Worm (Caenorhabditis elegans) whole organism, young adult: Measurements from ENCODE around the gene abu-14.

Experiments
- D2030.7 ChIP-seq: fragments of 200-800 bp; sonication (Bioruptor generic); IDR thresholded peaks from 2 replicates; pipeline ENCODE4 v1.3.6; 2022; ENCODE audit warnings: missing genetic modification reagents, missing genetic modification characterization, missing compliant biosample characterization
- F23B12.7 ChIP-seq: sonication (generic microtip); optimal IDR thresholded peaks from 2 replicates; lab custom pipeline; 2017; ENCODE audit warnings: missing genetic modification characterization, mild to moderate bottlenecking, missing compliant biosample characterization, antibody characterized with exemption, moderate library complexity; ENCODE audit not compliant: insufficient read depth
- F37B4.10 ChIP-seq: fragments of 200-800 bp; sonication (Bioruptor generic); IDR thresholded peaks from 2 replicates; pipeline ENCODE4 v1.3.6; 2022; ENCODE audit warnings: missing genetic modification characterization, missing compliant biosample characterization
- F52B5.7 ChIP-seq: sonication (generic microtip); optimal IDR thresholded peaks from 2 replicates; lab custom pipeline; 2016; ENCODE audit warnings: mild to moderate bottlenecking, missing genetic modification characterization, missing compliant biosample characterization
- F55B11.4 ChIP-seq: sonication (generic microtip); optimal IDR thresholded peaks from 2 replicates; lab custom pipeline; 2016; ENCODE audit warnings: missing compliant biosample characterization, missing genetic modification characterization, borderline replicate concordance; ENCODE audit not compliant: insufficient read depth
- T26A5.8 ChIP-seq: sonication (generic microtip); optimal IDR thresholded peaks from 2 replicates; lab custom pipeline; 2016; ENCODE audit warnings: missing genetic modification characterization, missing compliant biosample characterization
- Y53G8AR.9 ChIP-seq: fragments of 200-800 bp; sonication (Bioruptor generic); conservative IDR thresholded peaks from 2 replicates; pipeline ENCODE4 v1.3.6; 2022; ENCODE audit warnings: missing genetic modification reagents, missing genetic modification characterization, missing compliant biosample characterization
- Y56A3A.18 ChIP-seq: fragments of 200-800 bp; sonication (Bioruptor generic); IDR thresholded peaks from 2 replicates; pipeline ENCODE4 v1.3.6; 2022; ENCODE audit warnings: missing genetic modification reagents, missing genetic modification characterization, missing compliant biosample characterization
- ZK185.1 ChIP-seq: sonication (generic microtip); optimal IDR thresholded peaks from 2 replicates; lab custom pipeline; 2016; ENCODE audit warnings: mild to moderate bottlenecking, missing genetic modification characterization, missing compliant biosample characterization; ENCODE audit not compliant: poor library complexity, severe bottlenecking
- aptf-2 ChIP-seq: fragments of 200-800 bp; sonication (Bioruptor generic); conservative IDR thresholded peaks from 2 replicates; pipeline ENCODE4 v1.3.6; 2022; ENCODE audit warnings: missing genetic modification reagents, missing genetic modification characterization, missing compliant biosample characterization
- attf-3 ChIP-seq: fragments of 200-800 bp; sonication (Bioruptor generic); conservative IDR thresholded peaks from 2 replicates; pipeline ENCODE4 v1.3.6; 2022; ENCODE audit warnings: missing genetic modification reagents, missing genetic modification characterization, missing compliant biosample characterization
- attf-5 ChIP-seq: fragments of 200-800 bp; sonication (Bioruptor generic); optimal IDR thresholded peaks from 2 replicates; lab custom pipeline; 2018; ENCODE audit warnings: mild to moderate bottlenecking, missing genetic modification characterization, missing compliant biosample characterization
- attf-6 ChIP-seq: fragments of 200-800 bp; sonication (Bioruptor generic); IDR thresholded peaks from 2 replicates; pipeline ENCODE4 v1.3.6; 2022; ENCODE audit warnings: missing genetic modification reagents, missing genetic modification characterization, missing compliant biosample characterization
- ceh-27 ChIP-seq: fragments of 200-800 bp; sonication (Bioruptor generic); optimal IDR thresholded peaks from 2 replicates; lab custom pipeline; 2018; ENCODE audit warnings: mild to moderate bottlenecking, missing genetic modification characterization, moderate library complexity, missing compliant biosample characterization
- die-1 ChIP-seq: sonication (generic microtip); optimal IDR thresholded peaks from 2 replicates; lab custom pipeline; 2016; ENCODE audit warnings: missing genotype, mild to moderate bottlenecking, missing genetic modification characterization, missing compliant biosample characterization
- dpl-1 ChIP-seq: fragments of 150-350 bp; optimal IDR thresholded peaks from 2 replicates; lab custom pipeline; 2014; ENCODE audit warnings: missing biosample characterization, missing genetic modification reagents, missing genetic modification characterization
- efl-1 ChIP-seq: fragments of 150-350 bp; optimal IDR thresholded peaks from 2 replicates; lab custom pipeline; 2014; ENCODE audit warnings: missing biosample characterization, missing genetic modification reagents, missing genetic modification characterization
- egl-44 ChIP-seq: fragments of 200-800 bp; sonication (Bioruptor generic); IDR thresholded peaks from 2 replicates; pipeline ENCODE4 v1.3.6; 2022; ENCODE audit warnings: missing genetic modification reagents, missing genetic modification characterization, missing compliant biosample characterization
- him-1 ChIP-seq: sonication (generic microtip); optimal IDR thresholded peaks from 2 replicates; lab custom pipeline; 2016; ENCODE audit warnings: missing genotype, missing genetic modification reagents, missing genetic modification characterization, missing compliant biosample characterization
- hlh-12 ChIP-seq: sonication (generic microtip); optimal IDR thresholded peaks from 2 replicates; lab custom pipeline; 2016; ENCODE audit warnings: missing genetic modification characterization, missing compliant biosample characterization
- hmg-1.2 ChIP-seq: fragments of 200-800 bp; sonication (Bioruptor generic); IDR thresholded peaks from 2 replicates; pipeline ENCODE4 v1.3.6; 2022; ENCODE audit warnings: missing genetic modification reagents, missing genetic modification characterization, missing compliant biosample characterization
- let-607 ChIP-seq, 2 experiments: fragments of 200-800 bp in 1 of 2; sonication (Bioruptor generic) in 1 of 2; sonication (generic microtip) in 1 of 2; optimal IDR thresholded peaks; 2 replicates each; lab custom pipeline; 2016 to 2018; ENCODE audit warnings: mild to moderate bottlenecking in 2 of 2, missing compliant biosample characterization in 2 of 2, missing genetic modification characterization in 2 of 2, moderate library complexity in 2 of 2, missing genotype in 1 of 2
- lin-26 ChIP-seq: fragments of 200-800 bp; sonication (Bioruptor generic); IDR thresholded peaks from 2 replicates; pipeline ENCODE4 v1.3.6; 2022; ENCODE audit warnings: missing genetic modification reagents, missing genetic modification characterization, missing compliant biosample characterization
- lin-35 ChIP-seq, 3 experiments: fragments of 150-350 bp in 2 of 3; sonication (generic microtip) in 1 of 3; optimal IDR thresholded peaks; 2 replicates each; lab custom pipeline; 2014 to 2018; ENCODE audit warnings: missing biosample characterization in 3 of 3, missing genetic modification characterization in 3 of 3, missing genetic modification reagents in 3 of 3
- madf-8 ChIP-seq: fragments of 200-800 bp; sonication (Bioruptor generic); conservative IDR thresholded peaks from 2 replicates; pipeline ENCODE4 v1.3.6; 2022; ENCODE audit warnings: missing genetic modification reagents, missing genetic modification characterization, missing compliant biosample characterization
- mes-4 ChIP-seq: sonication (generic microtip); optimal IDR thresholded peaks from 2 replicates; lab custom pipeline; 2016; ENCODE audit warnings: missing genotype, missing genetic modification characterization, missing compliant biosample characterization
- nfyb-1 ChIP-seq: fragments of 200-800 bp; sonication (Bioruptor generic); IDR thresholded peaks from 2 replicates; pipeline ENCODE4 v1.3.6; 2022; ENCODE audit warnings: missing genetic modification reagents, missing genetic modification characterization, missing compliant biosample characterization
- nhr-179 ChIP-seq: sonication (generic microtip); optimal IDR thresholded peaks from 2 replicates; lab custom pipeline; 2016; ENCODE audit warnings: mild to moderate bottlenecking, missing genetic modification characterization, missing compliant biosample characterization
- nhr-27 ChIP-seq: fragments of 200-800 bp; sonication (Bioruptor generic); optimal IDR thresholded peaks from 2 replicates; lab custom pipeline; 2018; ENCODE audit warnings: mild to moderate bottlenecking, missing genetic modification characterization, moderate library complexity, missing compliant biosample characterization
- pha-4 ChIP-seq: fragments of 150-350 bp; sonication (generic microtip); optimal IDR thresholded peaks from 2 replicates; lab custom pipeline; 2014; ENCODE audit warnings: missing biosample characterization, missing genetic modification reagents, missing genetic modification characterization
- sdz-38 ChIP-seq: sonication (generic microtip); optimal IDR thresholded peaks from 2 replicates; lab custom pipeline; 2016; ENCODE audit warnings: missing genotype, missing genetic modification characterization, missing compliant biosample characterization
- snpc-1.1 ChIP-seq: sonication (generic microtip); optimal IDR thresholded peaks from 2 replicates; lab custom pipeline; 2017; ENCODE audit warnings: missing genetic modification characterization, mild to moderate bottlenecking, missing compliant biosample characterization, antibody characterized with exemption, moderate library complexity, missing genotype, missing genetic modification reagents; ENCODE audit not compliant: insufficient read depth
- snpc-3.4 ChIP-seq: sonication (generic microtip); optimal IDR thresholded peaks from 2 replicates; lab custom pipeline; 2017; ENCODE audit warnings: missing genetic modification characterization, mild to moderate bottlenecking, missing compliant biosample characterization, antibody characterized with exemption, moderate library complexity, missing genotype, missing genetic modification reagents
- tbp1 ChIP-seq: fragments of 200-800 bp; sonication (Bioruptor generic); optimal IDR thresholded peaks from 2 replicates; lab custom pipeline; 2018; ENCODE audit warnings: mild to moderate bottlenecking, missing genetic modification characterization, missing compliant biosample characterization
- tbx-9 ChIP-seq: sonication (generic microtip); optimal IDR thresholded peaks from 2 replicates; lab custom pipeline; 2016; ENCODE audit warnings: borderline replicate concordance, missing genetic modification characterization, inconsistent platforms, missing compliant biosample characterization
- zfh-2 ChIP-seq: fragments of 200-800 bp; sonication (Bioruptor generic); conservative IDR thresholded peaks from 2 replicates; pipeline ENCODE4 v1.3.6; 2022; ENCODE audit warnings: missing genetic modification reagents, missing genetic modification characterization, missing compliant biosample characterization
- ztf-22 ChIP-seq: fragments of 200-800 bp; sonication (Bioruptor generic); optimal IDR thresholded peaks from 2 replicates; lab custom pipeline; 2018; ENCODE audit warnings: mild to moderate bottlenecking, missing genetic modification characterization, moderate library complexity, missing compliant biosample characterization
- ztf-25 ChIP-seq: fragments of 200-800 bp; sonication (Bioruptor generic); IDR thresholded peaks from 2 replicates; pipeline ENCODE4 v1.3.6; 2022; ENCODE audit warnings: missing genetic modification reagents, missing genetic modification characterization, missing compliant biosample characterization
- ztf-28 ChIP-seq: fragments of 200-800 bp; sonication (Bioruptor generic); IDR thresholded peaks from 2 replicates; pipeline ENCODE4 v1.3.6; 2022; ENCODE audit warnings: missing genetic modification reagents, missing genetic modification characterization, missing compliant biosample characterization

The abu-14 gene

ce11 chrII:9251529-9251928 is 24.5 kb upstream of the abu-14 start:
- no peak for TF ChIP-seq F55B11.4 (tag; lab: Kevin White, UChicago)
- TF ChIP-seq T26A5.8 (tag; lab: Kevin White, UChicago), result no peak
- TF ChIP-seq lin-26 (GFP tag; lab: Robert Waterston, UW), result no peak
- TF ChIP-seq ztf-28 (GFP tag; lab: Robert Waterston, UW), result no peak
- TF ChIP-seq zfh-2 (GFP tag; lab: Robert Waterston, UW), result no peak
- no peak for TF ChIP-seq madf-8 (GFP tag; lab: Robert Waterston, UW)
- TF ChIP-seq F37B4.10 (GFP tag; lab: Robert Waterston, UW), result no peak
- TF ChIP-seq Y56A3A.18 (GFP tag; lab: Robert Waterston, UW), result no peak
- no peak for TF ChIP-seq sdz-38 (tag; lab: Kevin White, UChicago)
- no peak for TF ChIP-seq ZK185.1
- TF ChIP-seq die-1 (tag; lab: Kevin White, UChicago), result no peak
- no peak for TF ChIP-seq snpc-1.1
- no peak for TF ChIP-seq nhr-27 (tag; lab: Kevin White, UChicago)
- TF ChIP-seq tbx-9 (tag; lab: Kevin White, UChicago), result no peak
- no peak for TF ChIP-seq ceh-27 (GFP tag; lab: Kevin White, UChicago)
- no peak for TF ChIP-seq snpc-3.4 (tag; lab: Kevin White, UChicago)
- no peak for TF ChIP-seq D2030.7
- TF ChIP-seq ztf-22 (GFP tag; lab: Kevin White, UChicago), result no peak
- no peak for TF ChIP-seq nfyb-1 (GFP tag; lab: Robert Waterston, UW)

ce11 chrII:9250422-9250821 is 23.4 kb upstream of the abu-14 start, which contains the start of gene T26C5.4:
TSS of gene T26C5.4 (minus strand) at chrII:9250522.
- TF ChIP-seq aptf-2 (GFP tag; lab: Robert Waterston, UW), result no peak

- no peak for TF ChIP-seq snpc-1.1
- no peak for TF ChIP-seq F52B5.7
- TF ChIP-seq hlh-12 (tag; lab: Kevin White, UChicago), result no peak
- TF ChIP-seq mes-4 (tag; lab: Kevin White, UChicago), result no peak
- TF ChIP-seq ZK185.1, result no peak
- no peak for TF ChIP-seq nhr-179 (tag; lab: Kevin White, UChicago)
- TF ChIP-seq tbp1 (GFP tag; lab: Kevin White, UChicago), result no peak
- no peak for TF ChIP-seq hmg-1.2 (GFP tag; lab: Robert Waterston, UW)
- TF ChIP-seq aptf-2 (GFP tag; lab: Robert Waterston, UW), result no peak
- no peak for TF ChIP-seq snpc-3.4 (tag; lab: Kevin White, UChicago)
- no peak for TF ChIP-seq attf-6 (GFP tag; lab: Robert Waterston, UW)
- TF ChIP-seq him-1 (tag; lab: Kevin White, UChicago), result no peak
These were observed 19.6 kb upstream of the abu-14 start, which contains the start of gene T26C5.5 for ce11 chrII:9246648-9247047. TSS of gene T26C5.5 (minus strand) at chrII:9246748.

ce11 chrII:9242804-9243203 is 15.8 kb upstream of the abu-14 start:
- TF ChIP-seq Y53G8AR.9, result no peak
- TF ChIP-seq lin-35 (GFP tag; optimal IDR thresholded peaks at IDR 0.05; lab: Kevin White, UChicago), result peak in 1 of 3 experiments; percentile 76
- no peak for TF ChIP-seq attf-5 (GFP tag; lab: Kevin White, UChicago)
- TF ChIP-seq F55B11.4 (tag; lab: Kevin White, UChicago), result no peak
- TF ChIP-seq pha-4 (tag; lab: Kevin White, UChicago), result peak; percentile 28
- peak; percentile 96 for TF ChIP-seq attf-3 (GFP tag; lab: Robert Waterston, UW)
- TF ChIP-seq Y56A3A.18 (GFP tag; lab: Robert Waterston, UW), result no peak
- no peak for TF ChIP-seq ztf-25 (GFP tag; lab: Robert Waterston, UW)
- no peak for TF ChIP-seq nfyb-1 (GFP tag; lab: Robert Waterston, UW)
- TF ChIP-seq F23B12.7 (tag; lab: Kevin White, UChicago), result peak; percentile 38
- TF ChIP-seq madf-8 (GFP tag; lab: Robert Waterston, UW), result no peak
- TF ChIP-seq dpl-1 (GFP tag; lab: Kevin White, UChicago), result peak; percentile 25
- no peak for TF ChIP-seq aptf-2 (GFP tag; lab: Robert Waterston, UW)
- TF ChIP-seq let-607 (tag; optimal IDR thresholded peaks at IDR 0.05; lab: Kevin White, UChicago), result peak; percentile 16 to 86
- no peak for TF ChIP-seq sdz-38 (tag; lab: Kevin White, UChicago)
- no peak for TF ChIP-seq egl-44 (GFP tag; lab: Robert Waterston, UW)
- TF ChIP-seq efl-1 (GFP tag; lab: Kevin White, UChicago), result peak; percentile 49
